Worm (Caenorhabditis elegans): ENCODE measurements around the gene pals-33.

The pals-33 gene

ce11 chrV:3716279-3716887, 43.2 kb downstream of the pals-33 start (continued):
- TF ChIP-seq Y53F4B.3 (GFP tag; IDR thresholded peaks at IDR 0.05), result no peak
- TF ChIP-seq mes-4 (tag; optimal IDR thresholded peaks at IDR 0.05), result no peak
- TF ChIP-seq ztf-18 (tag; optimal IDR thresholded peaks at IDR 0.05), result no peak
- TF ChIP-seq attf-6 (GFP tag; IDR thresholded peaks at IDR 0.05), result 0 out of 2 replicates have a peak, but pooled peaks have one; percentile 45
- TF ChIP-seq nfyb-1 (GFP tag; IDR thresholded peaks at IDR 0.05), result 0 out of 2 replicates have a peak, but pooled peaks have one; percentile 24
- no peak for TF ChIP-seq pbrm-1 (GFP tag; IDR thresholded peaks at IDR 0.05)
- peak; percentile 37 for TF ChIP-seq snpc-4 (GFP tag; optimal IDR thresholded peaks at IDR 0.05)
- peak; percentile 40 to 71 (median 68) for TF ChIP-seq snpc-4 (tag; optimal IDR thresholded peaks at IDR 0.05)
- TF ChIP-seq somi-1 (GFP tag; optimal IDR thresholded peaks at IDR 0.05), result peak; percentile 22
- no peak for TF ChIP-seq hlh-12 (tag; optimal IDR thresholded peaks at IDR 0.05)
- TF ChIP-seq zfh-2 (GFP tag; conservative IDR thresholded peaks at IDR 0.05), result peak; percentile 77

- TF ChIP-seq tbx-9 (tag; optimal IDR thresholded peaks at IDR 0.05; ENCODE audit: borderline replicate concordance) (no peak), gei-17 (GFP tag; optimal IDR thresholded peaks at IDR 0.05) (no peak), Y56A3A.18 (GFP tag; IDR thresholded peaks at IDR 0.05) (no peak), lin-35 (GFP tag; optimal IDR thresholded peaks at IDR 0.05) (peak in 1 of 3 experiments; percentile 17), F39B2.1 (GFP tag; IDR thresholded peaks at IDR 0.05) (no peak), mes-4 (tag; optimal IDR thresholded peaks at IDR 0.05) (no peak), C06A6.2 (GFP tag; conservative IDR thresholded peaks at IDR 0.05) (no peak), madf-8 (GFP tag; conservative IDR thresholded peaks at IDR 0.05) (no peak), attf-5 (GFP tag; optimal IDR thresholded peaks at IDR 0.05) (no peak), B0019.2 (GFP tag; conservative IDR thresholded peaks at IDR 0.05) (no peak), nfyb-1 (GFP tag; IDR thresholded peaks at IDR 0.05) (0 out of 2 replicates have a peak, but pooled peaks have one; percentile 25), zfh-2 (GFP tag; conservative IDR thresholded peaks at IDR 0.05) (0 out of 2 replicates have a peak, but pooled peaks have one; percentile 39), madf-6 (GFP tag; IDR thresholded peaks at IDR 0.05) (no peak), ceh-27 (GFP tag; optimal IDR thresholded peaks at IDR 0.05) (peak; percentile 61), snpc-1.1 (tag; optimal IDR thresholded peaks at IDR 0.05; ENCODE audit: insufficient read depth) (no peak), C17E4.6 (GFP tag; IDR thresholded peaks at IDR 0.05) (no peak), unc-62 (GFP tag; optimal IDR thresholded peaks at IDR 0.05) (no peak)
These were observed 44.6 kb downstream of the pals-33 start for ce11 chrV:3717751-3718150.

DNA sequence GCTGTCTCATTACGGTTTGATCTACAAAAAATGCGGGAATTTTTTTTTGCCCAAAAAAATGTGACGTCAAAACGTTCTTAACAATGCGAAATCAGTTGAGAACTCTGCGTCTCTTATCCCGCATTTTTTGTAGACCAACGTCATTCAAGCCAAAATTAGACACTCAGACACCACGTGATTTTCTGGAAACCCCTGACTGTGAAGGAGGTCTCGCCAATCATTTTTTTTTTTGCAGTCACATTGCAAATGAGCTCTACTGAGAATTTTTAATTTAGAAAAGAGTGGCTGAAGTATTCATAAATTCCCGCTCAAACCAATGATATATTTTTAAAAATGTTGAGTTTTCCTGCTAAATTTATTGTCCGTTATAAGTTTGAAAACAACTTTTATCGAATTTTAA, 45.3 kb downstream of the pals-33 start:
- TF ChIP-seq efl-1 (GFP tag; optimal IDR thresholded peaks at IDR 0.05) (no peak), mes-4 (tag; optimal IDR thresholded peaks at IDR 0.05) (no peak), ztf-3 (GFP tag; optimal IDR thresholded peaks at IDR 0.05) (no peak), attf-5 (GFP tag; optimal IDR thresholded peaks at IDR 0.05) (no peak), ceh-58 (GFP tag; IDR thresholded peaks at IDR 0.05) (no peak), nfya-1 (tag; optimal IDR thresholded peaks at IDR 0.05; ENCODE audit: borderline replicate concordance, insufficient read depth) (no peak), ztf-6 (GFP tag; IDR thresholded peaks at IDR 0.05) (no peak), egl-18 (GFP tag; IDR thresholded peaks at IDR 0.05) (no peak), bed-1 (GFP tag; IDR thresholded peaks at IDR 0.05) (no peak), lag-1 (GFP tag; IDR thresholded peaks at IDR 0.05) (no peak), nhr-120 (GFP tag; IDR thresholded peaks at IDR 0.05) (no peak), rec-8 (tag; optimal IDR thresholded peaks at IDR 0.05) (no peak), bed-2 (GFP tag; IDR thresholded peaks at IDR 0.05) (no peak)
